Fruit fly (Drosophila melanogaster): ENCODE results near the gene Mur29B.
A peak's percentile ranks its signal among the peaks of the same experiment; 100 is the strongest.

The Mur29B gene

dm6 chr2L:8311091-8311490, 40.9 kb upstream of the Mur29B start, which contains the start of the genes CG7810 and CG7806 (continued):
- TF ChIP-seq CG6683 (GFP tag; optimal IDR thresholded peaks at IDR 0.05) (peak; percentile 63), slbo (GFP tag; IDR thresholded peaks at IDR 0.05) (peak; percentile 91), CrebB (tag; optimal IDR thresholded peaks at IDR 0.05) (peak; percentile 86), oc (tag; optimal IDR thresholded peaks at IDR 0.05) (no peak), CG32772 (GFP tag; IDR thresholded peaks at IDR 0.05) (peak; percentile 86), sd (tag; optimal IDR thresholded peaks at IDR 0.05) (no peak), fru (optimal IDR thresholded peaks at IDR 0.05) (no peak), CG10431 (GFP tag; optimal IDR thresholded peaks at IDR 0.05) (peak; percentile 84), CG15011 (GFP tag; optimal IDR thresholded peaks at IDR 0.05) (peak; percentile 74), CG17359 (tag; optimal IDR thresholded peaks at IDR 0.05) (peak; percentile 92), zfh1 (GFP tag; IDR thresholded peaks at IDR 0.05) (peak; percentile 95), run (tag; optimal IDR thresholded peaks at IDR 0.05) (no peak), CG8290 (GFP tag; optimal IDR thresholded peaks at IDR 0.05) (peak; percentile 81), CG8290 (tag; optimal IDR thresholded peaks at IDR 0.05) (peak in 1 of 2 experiments; percentile 80), ftz-f1 (GFP tag; optimal IDR thresholded peaks at IDR 0.05) (peak; percentile 89), CG3838 (GFP tag; optimal IDR thresholded peaks at IDR 0.05) (peak; percentile 87), CG15269 (tag; optimal IDR thresholded peaks at IDR 0.05) (peak; percentile 92), HLH4C (GFP tag; IDR thresholded peaks at IDR 0.05; ENCODE audit: partially characterized antibody) (peak; percentile 52), Ptx1 (GFP tag; IDR thresholded peaks at IDR 0.05) (peak; percentile 95), CG1024 (GFP tag; IDR thresholded peaks at IDR 0.05) (peak; percentile 86), lov (optimal IDR thresholded peaks at IDR 0.05) (no peak), lov (GFP tag; IDR thresholded peaks at IDR 0.05) (peak; percentile 67; the same call in 1 of the 3 replicates), crc (GFP tag; optimal IDR thresholded peaks at IDR 0.05) (peak; percentile 82), CG10209 (GFP tag; optimal IDR thresholded peaks at IDR 0.05) (peak; percentile 85), schlank (tag; optimal IDR thresholded peaks at IDR 0.05) (peak; percentile 63), sima (GFP tag; optimal IDR thresholded peaks at IDR 0.05) (peak; percentile 66), CG32767 (GFP tag; IDR thresholded peaks at IDR 0.05) (peak; percentile 89), CG10321 (GFP tag; IDR thresholded peaks at IDR 0.05) (peak; percentile 70), sr (GFP tag; IDR thresholded peaks at IDR 0.05) (peak; percentile 51; the same call in 1 of the 3 replicates), CG32532 (GFP tag; IDR thresholded peaks at IDR 0.05) (peak; percentile 90), E2f2 (GFP tag; IDR thresholded peaks at IDR 0.05) (peak; percentile 80), jing (GFP tag; optimal IDR thresholded peaks at IDR 0.05) (peak; percentile 58), CG6689 (GFP tag; IDR thresholded peaks at IDR 0.05) (peak; percentile 92), phol (tag; optimal IDR thresholded peaks at IDR 0.05) (peak; percentile 89), unpg (GFP tag; optimal IDR thresholded peaks at IDR 0.05) (peak; percentile 96), Hmr (GFP tag; optimal IDR thresholded peaks at IDR 0.05) (no peak), CG7786 (GFP tag; optimal IDR thresholded peaks at IDR 0.05) (peak; percentile 86), scrt (GFP tag; optimal IDR thresholded peaks at IDR 0.05) (peak; percentile 75), tio (GFP tag; optimal IDR thresholded peaks at IDR 0.05) (no peak), dysf (GFP tag; IDR thresholded peaks at IDR 0.05) (peak; percentile 92), CG18262 (tag; optimal IDR thresholded peaks at IDR 0.05) (peak; percentile 90), h (optimal IDR thresholded peaks at IDR 0.05) (no peak), dpn (GFP tag; optimal IDR thresholded peaks at IDR 0.05) (peak; percentile 78 to 91), Rfx (GFP tag; IDR thresholded peaks at IDR 0.05) (peak; percentile 95), CG12769 (tag; optimal IDR thresholded peaks at IDR 0.05) (no peak), ssp (GFP tag; IDR thresholded peaks at IDR 0.05) (peak; percentile 79), ash1 (GFP tag; optimal IDR thresholded peaks at IDR 0.05) (no peak), org-1 (GFP tag; optimal IDR thresholded peaks at IDR 0.05) (peak; percentile 82), Dip2 (GFP tag; IDR thresholded peaks at IDR 0.05) (no peak), wdn (GFP tag; IDR thresholded peaks at IDR 0.05) (peak; percentile 86), CG11695 (GFP tag; IDR thresholded peaks at IDR 0.05) (peak; percentile 94), Nf-YC (tag; optimal IDR thresholded peaks at IDR 0.05) (peak; percentile 78), CG11504 (tag; optimal IDR thresholded peaks at IDR 0.05) (no peak)
